Fruit fly (Drosophila melanogaster) Kc167 (cell line): ENCODE results near the gene primo-2.

Source experiments
- Myc ChIP-seq: fragments of >200 bp; optimal IDR thresholded peaks from 2 replicates; lab custom pipeline; 2017; ENCODE audit warnings: missing external identifiers
- Sin3A ChIP-seq: fragments of >200 bp; optimal IDR thresholded peaks from 2 replicates; lab custom pipeline; 2018; ENCODE audit warnings: missing external identifiers
- h ChIP-seq: fragments of >200 bp; optimal IDR thresholded peaks from 3 replicates; lab custom pipeline; 2018; ENCODE audit warnings: missing external identifiers
- insv ChIP-seq: fragments of >200 bp; optimal IDR thresholded peaks from 3 replicates; lab custom pipeline; 2018; ENCODE audit warnings: missing external identifiers
- psq ChIP-seq: fragments of >200 bp; optimal IDR thresholded peaks from 2 replicates; lab custom pipeline; 2017; ENCODE audit warnings: missing external identifiers
- ttk ChIP-seq: sonication (Bioruptor generic); optimal IDR thresholded peaks from 2 replicates; lab custom pipeline; 2017; ENCODE audit warnings: missing external identifiers

Gene primo-2

DNA sequence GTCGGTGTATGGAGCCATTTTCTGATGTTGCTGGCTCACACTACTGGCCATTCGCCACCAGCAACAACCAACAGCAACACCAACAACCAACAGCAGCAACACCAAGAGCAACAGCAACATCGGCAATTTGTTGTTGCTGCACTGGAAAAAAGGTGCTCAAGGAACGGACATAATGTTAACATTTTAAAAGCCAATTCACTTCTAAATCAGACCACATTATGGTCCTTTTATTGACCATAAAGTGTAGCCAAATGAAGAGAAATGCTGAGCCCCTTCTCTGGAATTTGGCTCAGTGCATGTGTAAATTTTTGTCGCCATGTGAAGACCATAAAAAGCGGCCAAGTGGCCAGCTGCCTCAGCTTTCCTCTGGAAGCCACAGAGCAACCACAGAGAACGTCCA, 5.2 kb upstream of the primo-2 start:
- no peak for TF ChIP-seq ttk (lab: Kevin White, UChicago)
- TF ChIP-seq h (lab: Kevin White, UChicago), result no peak
- TF ChIP-seq insv (lab: Kevin White, UChicago), result no peak
- no peak for TF ChIP-seq Myc
- no peak for TF ChIP-seq psq (lab: Kevin White, UChicago)
- no peak for TF ChIP-seq Sin3A

- TF ChIP-seq Sin3A (no peak), insv (lab: Kevin White, UChicago) (no peak), ttk (lab: Kevin White, UChicago) (no peak)
Observed at dm6 chr3R:13715674-13716454, 4.2 kb upstream of the primo-2 start.

dm6 chr3R:13715012-13715673, 3.5 kb upstream of the primo-2 start, which contains the start of gene kmr:
Gene kmr, plus strand, starts transcription at chr3R:13715207.
- no peak for TF ChIP-seq insv (lab: Kevin White, UChicago)

dm6 chr3R:13713984-13714532, 2.4 kb upstream of the primo-2 start:
- TF ChIP-seq h (lab: Kevin White, UChicago) (no peak), Sin3A (no peak), insv (lab: Kevin White, UChicago) (no peak), Myc (no peak), ttk (lab: Kevin White, UChicago) (no peak)

- TF ChIP-seq Myc, result no peak
- no peak for TF ChIP-seq insv (lab: Kevin White, UChicago)
- no peak for TF ChIP-seq Sin3A
- TF ChIP-seq ttk (lab: Kevin White, UChicago), result no peak
- TF ChIP-seq psq (lab: Kevin White, UChicago), result no peak
- TF ChIP-seq h (lab: Kevin White, UChicago), result no peak
Observed at dm6 chr3R:13713541-13713940, 1.9 kb upstream of the primo-2 start.

dm6 chr3R:13710645-13711044, 990 bp downstream of the primo-2 start:
- TF ChIP-seq Sin3A, result no peak
- TF ChIP-seq Myc, result no peak
- no peak for TF ChIP-seq insv (lab: Kevin White, UChicago)
- no peak for TF ChIP-seq ttk (lab: Kevin White, UChicago)
- TF ChIP-seq h (lab: Kevin White, UChicago), result no peak
- no peak for TF ChIP-seq psq (lab: Kevin White, UChicago)

DNA sequence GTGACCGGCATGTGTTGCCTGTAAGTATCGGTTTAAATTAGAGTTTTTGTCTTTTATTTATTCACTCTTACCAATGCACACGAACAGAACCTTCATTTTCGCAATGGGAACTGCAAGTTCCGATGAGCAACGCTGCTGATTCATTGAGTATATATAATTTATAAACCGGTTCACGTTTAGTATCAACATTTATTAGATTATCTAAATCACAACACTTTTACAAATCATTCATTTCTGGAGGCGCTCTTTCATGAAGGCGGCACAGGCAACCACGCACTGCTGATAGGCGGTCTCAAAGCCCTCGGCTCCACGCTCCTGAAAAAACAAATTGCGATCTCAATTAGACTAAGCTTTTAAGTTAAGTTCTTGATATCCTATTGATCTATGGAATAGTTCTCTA, 1.8 kb downstream of the primo-2 start, which contains the start of gene Argp:
Argp (minus strand) TSS at position 101 of the 400 bp plus-strand sequence.
- TF ChIP-seq Sin3A (no peak), h (lab: Kevin White, UChicago) (no peak), insv (lab: Kevin White, UChicago) (no peak), psq (lab: Kevin White, UChicago) (no peak), ttk (lab: Kevin White, UChicago) (no peak), Myc (no peak)

- TF ChIP-seq ttk (lab: Kevin White, UChicago) (no peak), insv (lab: Kevin White, UChicago) (no peak), psq (lab: Kevin White, UChicago) (no peak), Sin3A (no peak), Myc (no peak), h (lab: Kevin White, UChicago) (no peak)
Observed at dm6 chr3R:13706457-13706856, 5.2 kb downstream of the primo-2 start, which contains the start of gene Adgf-C. Gene Adgf-C, plus strand, starts transcription at chr3R:13706757.

dm6 chr3R:13705292-13705885, 6.2 kb downstream of the primo-2 start, which contains the start of gene Adgf-D:
Gene Adgf-D, minus strand, starts transcription at chr3R:13705402.
- TF ChIP-seq Myc, result no peak
- no peak for TF ChIP-seq h (lab: Kevin White, UChicago)
- no peak for TF ChIP-seq ttk (lab: Kevin White, UChicago)
- TF ChIP-seq Sin3A, result no peak
- TF ChIP-seq psq (lab: Kevin White, UChicago), result no peak

dm6 chr3R:13700738-13701137, 10.9 kb downstream of the primo-2 start, which contains the start of gene f-cup:
Gene f-cup, minus strand, starts transcription at chr3R:13700838.
- TF ChIP-seq insv (lab: Kevin White, UChicago) (no peak), Myc (no peak), ttk (lab: Kevin White, UChicago) (no peak), h (lab: Kevin White, UChicago) (no peak), Sin3A (no peak), psq (lab: Kevin White, UChicago) (no peak)

DNA sequence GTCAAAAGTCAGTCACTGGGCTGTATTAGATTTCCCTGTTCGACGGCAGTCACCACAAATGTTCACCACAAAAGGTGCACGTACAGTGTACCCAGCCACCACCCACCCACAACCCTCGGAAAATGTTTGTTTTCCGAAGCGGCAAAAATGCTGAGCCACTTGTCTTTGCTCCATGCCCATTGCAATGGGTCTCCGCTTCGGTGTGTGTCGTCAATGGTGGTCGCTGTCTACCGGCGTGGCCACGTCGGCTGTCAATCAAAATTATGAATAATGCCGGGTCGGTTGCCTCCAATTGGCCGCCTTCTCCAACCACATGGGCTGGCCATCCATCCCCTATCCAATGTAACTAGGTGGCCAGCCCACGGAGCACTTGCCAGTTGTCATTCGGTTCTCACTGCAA, 11.4 kb downstream of the primo-2 start, which contains the start of gene ninaB:
ninaB (plus strand) TSS at position 374 of the 400 bp plus-strand sequence.
- TF ChIP-seq Myc (no peak), h (lab: Kevin White, UChicago) (no peak), ttk (lab: Kevin White, UChicago) (no peak), insv (lab: Kevin White, UChicago) (no peak), psq (lab: Kevin White, UChicago) (no peak), Sin3A (no peak)

DNA sequence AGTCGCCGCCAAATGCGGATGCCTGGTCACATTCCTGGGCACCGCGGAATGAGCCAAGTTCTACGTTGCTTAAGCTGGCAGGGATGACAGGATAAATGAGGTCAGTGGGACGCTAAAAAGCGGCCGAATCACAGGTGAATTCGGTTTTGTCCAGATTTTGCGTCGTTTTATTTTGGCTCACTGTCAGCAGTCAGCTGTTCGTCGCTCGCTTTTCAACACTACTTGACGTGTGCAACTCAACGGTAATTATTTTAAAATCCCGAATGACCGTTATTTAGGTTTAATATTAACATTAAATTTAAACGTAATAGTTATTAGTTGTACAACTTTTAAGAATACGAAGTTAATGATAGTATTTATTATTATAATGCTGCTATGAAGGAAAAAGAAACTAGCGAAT, 12.3 kb downstream of the primo-2 start:
- no peak for TF ChIP-seq Myc
- no peak for TF ChIP-seq h (lab: Kevin White, UChicago)
- TF ChIP-seq insv (lab: Kevin White, UChicago), result no peak
- TF ChIP-seq psq (lab: Kevin White, UChicago), result no peak
- no peak for TF ChIP-seq ttk (lab: Kevin White, UChicago)
- no peak for TF ChIP-seq Sin3A
